Fruit fly (Drosophila melanogaster): ENCODE data around the gene Ac13E.

Ac13E gene

DNA sequence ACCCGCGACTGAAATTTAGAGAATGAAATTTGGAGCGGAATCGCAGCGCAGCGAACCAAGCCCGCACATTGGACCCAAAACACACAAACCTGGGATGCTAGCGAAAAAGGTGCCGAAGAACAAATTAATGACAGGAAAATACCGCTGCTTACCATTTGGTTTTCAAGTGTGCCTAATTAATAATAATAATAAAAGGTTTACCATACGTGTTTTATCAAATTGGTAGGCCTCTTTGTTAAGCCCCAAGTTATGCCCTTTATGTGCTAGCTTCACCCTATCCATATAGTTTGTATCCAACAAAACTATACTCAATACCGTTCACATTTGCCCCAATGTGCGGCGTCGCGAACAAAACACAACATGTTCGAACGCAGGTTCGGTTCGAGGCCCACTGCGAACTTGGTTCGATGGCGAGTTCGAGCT lies at the start of gene Ac13E:
Gene Ac13E (minus strand): TSS at position 23 of the 423 bp plus-strand sequence.
- peak; percentile 87 for TF ChIP-seq CG17801 (GFP tag; optimal IDR thresholded peaks at IDR 0.05; ENCODE audit: partially characterized antibody)

DNA sequence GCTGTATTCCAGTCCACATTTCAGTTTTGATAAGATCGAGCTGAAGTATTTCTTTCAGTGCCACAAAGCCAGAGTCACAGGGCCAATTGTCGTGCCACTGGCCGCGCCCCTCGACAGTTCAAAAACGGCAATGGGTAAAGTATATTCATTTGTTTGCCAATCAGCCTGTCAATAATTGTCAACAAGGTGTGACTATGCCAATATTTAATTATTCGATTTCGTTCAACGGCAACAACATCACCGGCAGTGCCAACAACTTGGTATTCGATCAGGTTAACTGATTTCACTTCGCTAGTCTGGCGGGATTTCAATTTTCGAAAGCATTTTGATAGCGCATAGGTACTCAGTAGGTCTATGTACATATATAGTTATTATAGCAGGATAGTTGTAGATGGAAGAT lies 48.4 kb upstream of the Ac13E start:
- TF ChIP-seq CG17801 (GFP tag; optimal IDR thresholded peaks at IDR 0.05; ENCODE audit: partially characterized antibody), result no peak

DNA sequence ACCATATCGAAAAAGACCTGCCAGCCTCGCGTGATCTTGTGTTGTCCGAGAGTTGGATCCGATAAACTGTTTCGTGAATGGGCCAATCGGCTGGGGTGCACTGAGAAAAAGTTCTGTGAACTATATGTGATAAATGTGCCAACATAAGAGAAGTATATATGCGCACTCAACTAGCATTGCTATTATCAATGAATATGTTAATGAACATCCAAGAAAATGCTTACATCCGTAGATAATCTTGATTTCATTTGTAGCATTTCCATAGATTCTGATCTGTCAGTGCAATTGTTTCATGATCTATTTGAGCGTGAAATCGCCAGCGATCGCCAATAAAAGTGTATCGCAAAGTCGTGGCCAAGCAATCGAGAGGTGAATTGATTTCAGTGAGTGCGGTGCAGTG lies 47.2 kb upstream of the Ac13E start:
- no peak for TF ChIP-seq CG17801 (GFP tag; optimal IDR thresholded peaks at IDR 0.05; ENCODE audit: partially characterized antibody)

DNA sequence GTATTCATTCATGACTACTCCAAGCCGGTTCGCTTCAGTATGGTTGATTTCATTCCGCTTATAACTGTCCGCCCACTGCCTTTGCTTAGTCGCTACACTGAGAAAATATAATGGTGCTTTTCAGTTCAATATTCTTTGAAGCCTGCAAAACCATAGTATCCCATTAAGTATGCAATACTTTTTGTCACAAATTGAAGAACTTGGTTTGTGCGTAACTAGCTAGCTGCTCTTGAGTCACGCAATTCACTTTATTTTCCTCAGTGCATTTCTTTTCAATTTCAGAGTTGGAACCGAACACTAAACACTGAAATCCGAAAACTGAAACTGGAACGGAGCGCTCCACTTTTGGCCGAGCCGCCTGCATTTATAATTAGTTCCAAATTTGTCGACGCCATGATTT lies 45.6 kb upstream of the Ac13E start:
- no peak for TF ChIP-seq CG17801 (GFP tag; optimal IDR thresholded peaks at IDR 0.05; ENCODE audit: partially characterized antibody)

DNA sequence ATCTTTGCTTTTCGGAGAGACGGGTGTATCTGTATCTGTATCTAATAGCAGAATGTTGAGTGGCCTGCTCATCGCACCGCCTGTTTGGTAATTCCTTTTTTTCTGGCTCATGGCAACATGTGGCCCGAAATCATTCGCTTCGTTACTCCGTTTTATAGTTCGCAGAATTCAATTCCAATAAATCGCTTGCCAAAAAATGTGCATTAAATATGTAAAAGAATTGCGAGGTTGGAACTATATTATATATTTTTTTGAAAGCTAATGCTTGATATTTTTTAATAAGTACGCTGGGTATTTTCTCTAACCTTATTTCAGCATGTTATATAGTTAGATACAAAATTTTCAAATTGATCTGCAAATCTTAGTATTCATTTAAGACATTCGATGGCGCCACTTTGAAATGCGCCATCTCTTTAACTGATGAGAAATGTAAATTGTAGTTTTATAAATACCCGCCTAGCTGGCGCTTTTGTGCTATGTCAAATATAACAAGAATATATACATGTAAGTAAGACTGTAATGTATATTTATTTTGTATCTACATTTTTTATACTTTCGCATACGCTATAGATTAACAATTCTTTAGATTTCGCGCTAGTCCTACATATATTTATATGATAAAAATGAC lies 40.3 kb upstream of the Ac13E start:
- no peak for TF ChIP-seq CG17801 (GFP tag; optimal IDR thresholded peaks at IDR 0.05; ENCODE audit: partially characterized antibody)

DNA sequence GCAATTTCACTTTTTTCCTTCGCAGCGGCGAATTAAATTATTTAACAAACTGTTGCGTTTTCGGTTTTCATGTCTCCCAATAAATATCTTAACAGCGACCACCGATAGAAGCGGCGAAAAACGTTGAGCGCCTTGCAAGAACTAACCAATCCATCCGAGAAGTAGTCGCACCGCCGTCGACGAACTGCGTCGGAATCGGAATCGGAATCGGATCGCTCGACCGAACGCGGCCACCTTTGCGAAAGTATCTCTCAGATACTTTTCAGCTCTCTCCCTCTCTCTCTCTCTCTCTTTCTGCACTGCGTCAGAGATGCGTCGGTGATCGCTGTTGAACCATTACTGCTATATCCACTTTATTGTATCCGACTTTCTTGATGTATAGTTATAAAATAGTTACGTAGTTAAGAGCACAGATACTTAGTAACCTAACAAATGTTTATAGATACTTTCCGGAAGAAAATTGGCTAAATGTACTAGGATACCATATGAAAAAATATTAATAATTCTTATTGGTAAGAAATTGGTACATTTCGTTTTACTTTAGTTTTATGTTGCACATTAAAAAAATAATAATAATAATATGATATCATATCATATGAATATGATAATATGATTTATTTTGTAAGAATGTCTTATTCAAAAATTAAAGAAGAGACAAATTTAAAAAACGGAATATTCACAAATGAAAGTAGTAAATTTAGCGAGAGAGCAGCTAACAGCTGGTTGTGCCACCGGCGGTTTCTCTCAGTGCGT lies 39.6 kb upstream of the Ac13E start, which contains the start of gene Chsy:
Gene Chsy (minus strand): TSS at position 58 of the 753 bp plus-strand sequence.
- no peak for TF ChIP-seq CG17801 (GFP tag; optimal IDR thresholded peaks at IDR 0.05; ENCODE audit: partially characterized antibody)

DNA sequence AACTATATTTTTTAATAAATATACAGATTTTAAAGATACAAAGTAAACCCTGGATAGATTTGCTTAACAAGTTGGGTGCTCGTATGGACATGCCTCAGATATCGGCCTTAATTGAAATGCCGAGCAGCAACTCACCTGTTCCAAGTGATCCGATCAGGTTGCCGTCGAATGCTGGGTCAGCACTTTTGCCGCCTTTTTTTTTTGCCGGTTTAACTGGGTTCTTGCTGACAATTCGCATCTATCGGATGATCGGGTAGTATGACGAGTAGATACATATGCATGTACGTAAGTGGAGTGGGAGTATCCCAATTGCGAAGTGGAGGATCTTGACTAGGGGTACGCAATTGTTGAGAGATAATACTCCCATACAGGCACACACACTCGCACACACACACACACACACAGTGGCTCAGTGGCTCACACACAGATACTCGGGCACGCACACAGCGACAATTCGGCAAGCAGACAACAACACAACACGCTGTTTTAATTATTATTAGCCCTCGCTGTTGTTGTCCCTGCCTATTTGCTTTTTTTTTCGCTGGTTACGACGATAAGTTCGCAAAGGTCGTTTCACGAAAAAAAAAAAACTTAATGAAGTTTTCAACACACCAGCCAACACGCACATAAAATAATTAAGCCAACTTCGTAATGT lies 38.9 kb upstream of the Ac13E start:
- no peak for TF ChIP-seq CG17801 (GFP tag; optimal IDR thresholded peaks at IDR 0.05; ENCODE audit: partially characterized antibody)

DNA sequence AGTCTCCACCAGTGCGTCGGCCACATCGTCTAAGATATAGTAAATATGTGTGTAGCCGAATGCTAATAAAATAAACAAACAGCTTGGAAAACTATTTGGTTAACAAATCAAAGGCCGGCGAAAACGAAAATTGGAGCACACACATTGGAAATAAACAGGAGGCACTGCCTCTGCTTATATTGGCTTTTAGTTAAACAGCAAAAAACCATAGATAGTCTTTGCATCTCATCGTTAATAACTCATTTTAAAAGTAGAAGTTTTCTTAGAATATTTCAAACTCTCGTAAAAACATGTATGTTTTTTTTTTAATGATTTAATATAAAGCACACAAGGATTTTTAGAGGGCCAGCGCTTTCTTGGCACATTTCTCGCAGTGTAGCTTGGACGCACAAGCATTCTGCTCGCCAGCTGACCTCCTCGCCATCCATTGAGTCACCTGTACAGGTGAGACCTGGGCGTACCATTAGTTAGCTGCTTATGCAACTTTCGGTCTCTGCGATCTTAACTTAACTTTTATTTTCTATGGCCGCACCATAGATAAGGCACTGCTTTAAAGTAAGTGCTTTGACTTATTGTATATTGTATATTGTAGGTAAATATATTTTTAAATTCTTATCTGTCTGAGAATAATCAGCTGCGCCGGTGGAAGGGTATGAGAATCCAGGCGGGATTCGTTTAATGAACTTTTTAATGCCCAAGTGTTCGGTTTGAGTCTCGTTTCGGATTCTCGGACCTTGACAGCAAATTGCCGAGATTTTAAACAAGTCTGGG lies 37.8 kb upstream of the Ac13E start:
- TF ChIP-seq CG17801 (GFP tag; optimal IDR thresholded peaks at IDR 0.05; ENCODE audit: partially characterized antibody), result no peak

DNA sequence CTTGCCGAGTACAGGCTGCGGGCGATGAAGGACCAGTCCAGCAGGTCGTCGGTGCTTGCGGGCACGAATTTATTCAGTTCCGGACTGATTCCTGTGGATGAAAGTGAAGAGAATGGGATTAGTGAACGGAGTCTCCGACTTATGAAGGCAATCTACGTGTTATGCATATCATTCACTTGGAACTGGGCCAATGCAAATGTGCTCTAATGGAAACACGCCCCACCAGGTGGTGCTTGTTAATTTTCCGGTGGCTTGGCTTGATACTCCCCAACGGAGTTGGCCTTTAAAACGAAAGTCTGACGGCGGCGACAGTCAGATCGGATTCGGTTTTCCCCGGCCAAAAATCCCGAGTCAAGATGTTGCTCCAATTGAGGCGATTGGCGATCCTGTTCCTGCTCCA lies 33.4 kb upstream of the Ac13E start, which contains the start of gene Alp11:
Gene Alp11 (plus strand): TSS at position 301 of the 400 bp plus-strand sequence.
- no peak for TF ChIP-seq CG17801 (GFP tag; optimal IDR thresholded peaks at IDR 0.05; ENCODE audit: partially characterized antibody)

DNA sequence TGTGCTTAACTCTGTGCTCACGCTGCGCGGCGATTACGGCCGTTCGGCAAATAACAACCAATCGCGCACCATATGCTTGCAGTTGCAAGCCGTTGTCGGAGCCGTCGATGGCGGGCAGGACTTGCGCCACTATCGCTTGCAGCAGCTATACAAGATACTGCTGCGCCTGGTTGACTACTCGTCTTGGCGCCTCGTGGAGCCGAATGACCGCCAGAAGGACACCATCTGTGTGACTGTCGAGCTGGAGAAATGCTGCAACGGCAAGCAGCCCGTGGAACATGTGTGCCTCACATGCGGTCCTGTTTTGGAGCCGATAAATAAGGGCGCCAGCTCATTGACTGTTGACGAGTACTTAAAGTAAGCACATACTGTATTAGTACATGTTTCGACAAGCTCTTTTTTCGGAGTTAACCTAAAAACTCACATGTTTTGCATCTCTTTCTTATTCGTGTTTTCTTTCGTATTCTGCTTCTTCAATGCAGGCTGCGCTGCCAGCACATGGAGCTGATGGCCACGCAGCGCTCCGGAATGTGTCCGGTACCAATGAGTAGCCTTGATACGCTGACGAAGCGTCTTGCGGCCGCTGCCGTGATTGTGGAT lies 29.9 kb upstream of the Ac13E start:
- no peak for TF ChIP-seq CG17801 (GFP tag; optimal IDR thresholded peaks at IDR 0.05; ENCODE audit: partially characterized antibody)

DNA sequence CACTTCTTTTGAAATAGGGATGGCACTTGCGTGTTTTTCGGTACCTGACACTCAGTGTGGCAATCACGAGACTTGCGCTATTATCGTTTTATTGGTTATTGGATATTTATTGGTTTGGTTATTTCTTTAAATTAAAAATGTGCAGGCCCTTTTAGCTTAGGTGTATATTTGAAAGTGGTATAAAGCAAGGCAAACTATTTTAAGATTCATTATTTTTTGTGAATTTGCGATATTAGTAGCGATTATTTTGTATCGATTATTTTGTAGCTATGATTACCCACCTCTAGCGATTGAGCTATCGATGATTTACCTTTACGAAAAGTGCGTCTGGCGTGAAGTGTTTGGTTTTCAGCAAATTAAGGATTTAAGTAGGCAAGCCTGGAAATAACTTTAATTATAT lies 28.8 kb upstream of the Ac13E start, which contains the start of the genes CG9215 and CG8097:
Gene CG9215 (minus strand): TSS at position 22 of the 400 bp plus-strand sequence.
Gene CG8097 (plus strand): TSS at position 307 of the 400 bp plus-strand sequence.
- TF ChIP-seq CG17801 (GFP tag; optimal IDR thresholded peaks at IDR 0.05; ENCODE audit: partially characterized antibody), result peak; percentile 60

DNA sequence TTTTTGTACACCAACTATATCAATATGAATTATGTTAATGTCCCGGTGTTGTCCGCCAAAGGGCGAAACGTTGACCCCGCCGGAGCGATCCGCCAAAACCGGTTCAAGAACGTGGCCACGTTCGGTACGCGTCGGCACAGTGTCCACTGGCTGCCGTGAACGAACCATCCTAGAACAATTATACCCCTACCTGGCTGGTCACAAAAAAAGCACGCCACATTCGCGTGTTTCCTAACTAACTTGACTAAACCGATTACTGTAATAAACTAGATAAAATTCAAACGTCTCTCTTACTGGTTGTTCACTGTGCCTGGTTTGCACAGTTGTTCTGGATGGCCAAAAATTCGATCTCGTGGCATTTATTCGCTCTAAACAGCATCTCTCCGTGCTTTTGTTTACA lies 25.5 kb upstream of the Ac13E start:
- TF ChIP-seq CG17801 (GFP tag; optimal IDR thresholded peaks at IDR 0.05; ENCODE audit: partially characterized antibody), result peak; percentile 79

DNA sequence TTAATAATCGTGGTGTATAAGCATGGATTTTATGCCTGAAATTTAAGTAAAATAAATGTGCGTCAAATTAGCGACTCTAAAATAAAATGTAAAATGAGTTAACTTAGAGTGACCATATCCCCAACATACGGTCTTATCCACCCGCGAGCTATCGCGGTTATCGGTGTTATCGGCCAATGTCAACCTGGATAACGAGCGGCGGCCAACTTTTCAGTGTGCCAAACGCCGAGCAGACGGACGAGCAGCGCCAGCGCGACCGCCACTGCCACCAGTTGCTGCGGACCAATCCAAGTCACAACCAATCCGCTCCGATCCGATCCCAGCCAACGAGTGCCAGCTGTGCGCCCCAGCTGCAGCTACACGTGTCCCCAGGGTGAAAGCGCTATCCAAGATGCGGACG lies 24.0 kb upstream of the Ac13E start, which contains the start of the genes cerv and CG7872:
Gene cerv (minus strand): TSS at position 129 of the 400 bp plus-strand sequence.
Gene CG7872 (plus strand): TSS at position 163 of the 400 bp plus-strand sequence.
- peak; percentile 42 for TF ChIP-seq CG17801 (GFP tag; optimal IDR thresholded peaks at IDR 0.05; ENCODE audit: partially characterized antibody)

DNA sequence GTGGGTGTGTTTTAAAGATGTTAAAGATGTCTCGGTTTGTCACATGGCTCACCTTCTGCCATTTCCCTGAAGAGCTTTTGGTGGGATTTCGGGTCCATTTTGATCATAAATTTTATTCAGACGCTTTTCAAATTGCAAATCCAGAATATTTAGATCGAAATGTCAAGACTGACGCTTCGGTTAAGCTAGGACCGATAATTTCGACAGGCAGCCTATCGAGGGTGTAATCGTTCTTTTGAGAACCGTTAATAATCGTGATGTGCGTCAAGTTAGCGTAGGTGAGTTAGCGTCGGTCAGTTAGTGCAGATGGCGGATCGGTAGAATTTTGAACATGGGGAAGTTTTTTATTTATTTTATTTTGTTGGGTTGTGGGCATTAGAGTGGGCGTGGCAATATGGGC lies 21.5 kb upstream of the Ac13E start, which contains the start of gene CG42299:
Gene CG42299 (minus strand): TSS at position 127 of the 400 bp plus-strand sequence.
- TF ChIP-seq CG17801 (GFP tag; optimal IDR thresholded peaks at IDR 0.05; ENCODE audit: partially characterized antibody), result no peak
